Worm (Caenorhabditis elegans) whole organism, late embryonic: Measurements from ENCODE around the gene fre-1.

Source experiments
- T23F11.4 ChIP-seq: fragments of 200-800 bp; sonication (Bioruptor generic); optimal IDR thresholded peaks from 2 replicates; lab custom pipeline; 2018; ENCODE audit warnings: mild to moderate bottlenecking, missing genetic modification characterization, missing compliant biosample characterization
- Y22D7AL.16 ChIP-seq: sonication (generic microtip); optimal IDR thresholded peaks from 2 replicates; lab custom pipeline; 2016; ENCODE audit warnings: missing genetic modification characterization, missing compliant biosample characterization
- ama-1 ChIP-seq: fragments of 150-350 bp; optimal IDR thresholded peaks from 2 replicates; lab custom pipeline; 2014
- ceh-30 ChIP-seq: fragments of 150-350 bp; optimal IDR thresholded peaks from 2 replicates; lab custom pipeline; 2014; ENCODE audit warnings: missing biosample characterization, missing genetic modification characterization
- hlh-30 ChIP-seq: sonication (generic microtip); optimal IDR thresholded peaks from 2 replicates; lab custom pipeline; 2017; ENCODE audit warnings: antibody characterized with exemption, missing genetic modification characterization, missing compliant biosample characterization; ENCODE audit not compliant: insufficient read depth
- unc-86 ChIP-seq: sonication (generic microtip); optimal IDR thresholded peaks from 2 replicates; lab custom pipeline; 2016; ENCODE audit warnings: missing genetic modification characterization, missing compliant biosample characterization

ce11 chrV:20034912-20035311, 52.6 kb downstream of the fre-1 start:
- TF ChIP-seq Y22D7AL.16 (tag; lab: Kevin White, UChicago) (no peak), T23F11.4 (no peak), unc-86 (no peak), ceh-30 (tag; lab: Kevin White, UChicago) (no peak), ama-1 (lab: Kevin White, UChicago) (no peak), hlh-30 (tag; lab: Kevin White, UChicago) (no peak)
